Fruit fly (Drosophila melanogaster): ENCODE data around the gene Pink1.

Pink1 gene

dm6 chrX:6696467-6696866, 12.9 kb downstream of the Pink1 start:
- TF ChIP-seq kay (GFP tag; ENCODE audit: borderline replicate concordance) (no peak), Hr96 (GFP tag; optimal IDR thresholded peaks at IDR 0.05) (no peak), Clk (GFP tag; optimal IDR thresholded peaks at IDR 0.05) (peak; percentile 27), CG33017 (tag; optimal IDR thresholded peaks at IDR 0.05) (peak; percentile 60), Mnt (GFP tag; optimal IDR thresholded peaks at IDR 0.05) (peak; percentile 44), pad (GFP tag; optimal IDR thresholded peaks at IDR 0.05) (no peak), Crg-1 (GFP tag; optimal IDR thresholded peaks at IDR 0.05) (peak; percentile 38), ovo (GFP tag; optimal IDR thresholded peaks at IDR 0.05) (peak; percentile 14), cnc (optimal IDR thresholded peaks at IDR 0.05) (no peak), toe (GFP tag; optimal IDR thresholded peaks at IDR 0.05) (peak; percentile 60), CG1620 (GFP tag; optimal IDR thresholded peaks at IDR 0.05) (no peak), CG7101 (tag; optimal IDR thresholded peaks at IDR 0.05) (peak; percentile 70), tj (GFP tag; optimal IDR thresholded peaks at IDR 0.05) (peak; percentile 40), cic (GFP tag; optimal IDR thresholded peaks at IDR 0.05) (no peak), bab1 (GFP tag; optimal IDR thresholded peaks at IDR 0.05) (peak; percentile 20), CG7045 (GFP tag; optimal IDR thresholded peaks at IDR 0.05) (peak; percentile 57), CG11617 (GFP tag; optimal IDR thresholded peaks at IDR 0.05) (peak; percentile 63), CG5204 (GFP tag; optimal IDR thresholded peaks at IDR 0.05) (peak; percentile 70), CG14711 (tag; optimal IDR thresholded peaks at IDR 0.05) (peak; percentile 45), CG12768 (GFP tag; optimal IDR thresholded peaks at IDR 0.05) (peak; percentile 68)

dm6 chrX:6698248-6698812, 14.7 kb downstream of the Pink1 start, which contains the start of gene CG14440:
TSS of gene CG14440 (minus strand) at chrX:6698567.
- no peak for TF ChIP-seq kay (GFP tag; ENCODE audit: borderline replicate concordance)
- TF ChIP-seq CG7045 (GFP tag; optimal IDR thresholded peaks at IDR 0.05): no peak
- peak; percentile 1 for TF ChIP-seq CG7101 (tag; optimal IDR thresholded peaks at IDR 0.05)
- peak; percentile 57 for TF ChIP-seq tj (GFP tag; optimal IDR thresholded peaks at IDR 0.05)
- no peak for TF ChIP-seq ovo (GFP tag; optimal IDR thresholded peaks at IDR 0.05)
- TF ChIP-seq CG33017 (tag; optimal IDR thresholded peaks at IDR 0.05): no peak
- no peak for TF ChIP-seq CG12768 (GFP tag; optimal IDR thresholded peaks at IDR 0.05)
- peak; percentile 47 for TF ChIP-seq Mnt (GFP tag; optimal IDR thresholded peaks at IDR 0.05)
- TF ChIP-seq CG11617 (GFP tag; optimal IDR thresholded peaks at IDR 0.05): peak; percentile 28
- TF ChIP-seq cic (GFP tag; optimal IDR thresholded peaks at IDR 0.05): peak; percentile 25
- peak; percentile 28 for TF ChIP-seq Crg-1 (GFP tag; optimal IDR thresholded peaks at IDR 0.05)
- TF ChIP-seq bab1 (GFP tag; optimal IDR thresholded peaks at IDR 0.05): peak; percentile 35
- TF ChIP-seq pad (GFP tag; optimal IDR thresholded peaks at IDR 0.05): peak; percentile 53
- no peak for TF ChIP-seq cnc (optimal IDR thresholded peaks at IDR 0.05)
- TF ChIP-seq CG5204 (GFP tag; optimal IDR thresholded peaks at IDR 0.05): no peak

dm6 chrX:6699255-6699885, 15.8 kb downstream of the Pink1 start, which contains the start of gene CG14441:
TSS of gene CG14441 (plus strand) at chrX:6699508.
- peak; percentile 47 for TF ChIP-seq CG5204 (GFP tag; optimal IDR thresholded peaks at IDR 0.05)
- peak; percentile 84 for TF ChIP-seq bab1 (GFP tag; optimal IDR thresholded peaks at IDR 0.05)
- TF ChIP-seq ovo (GFP tag; optimal IDR thresholded peaks at IDR 0.05): peak; percentile 57
- peak; percentile 50 for TF ChIP-seq pad (GFP tag; optimal IDR thresholded peaks at IDR 0.05)
- TF ChIP-seq Hr96 (GFP tag; optimal IDR thresholded peaks at IDR 0.05): peak; percentile 84
- TF ChIP-seq Clk (GFP tag; optimal IDR thresholded peaks at IDR 0.05): no peak
- TF ChIP-seq Crg-1 (GFP tag; optimal IDR thresholded peaks at IDR 0.05): peak; percentile 64
- peak; percentile 48 for TF ChIP-seq CG12768 (GFP tag; optimal IDR thresholded peaks at IDR 0.05)
- TF ChIP-seq CG14711 (tag; optimal IDR thresholded peaks at IDR 0.05): peak; percentile 70
- TF ChIP-seq cic (GFP tag; optimal IDR thresholded peaks at IDR 0.05): peak; percentile 98
- TF ChIP-seq tj (GFP tag; optimal IDR thresholded peaks at IDR 0.05): peak; percentile 67
- TF ChIP-seq CG11617 (GFP tag; optimal IDR thresholded peaks at IDR 0.05): peak; percentile 76
- TF ChIP-seq CG1620 (GFP tag; optimal IDR thresholded peaks at IDR 0.05): peak; percentile 60
- TF ChIP-seq CG7101 (tag; optimal IDR thresholded peaks at IDR 0.05): peak; percentile 78
- no peak for TF ChIP-seq cnc (optimal IDR thresholded peaks at IDR 0.05)
- no peak for TF ChIP-seq kay (GFP tag; ENCODE audit: borderline replicate concordance)
- TF ChIP-seq CG7045 (GFP tag; optimal IDR thresholded peaks at IDR 0.05): peak; percentile 29
- TF ChIP-seq toe (GFP tag; optimal IDR thresholded peaks at IDR 0.05): peak; percentile 35
- TF ChIP-seq CG33017 (tag; optimal IDR thresholded peaks at IDR 0.05): peak; percentile 54
- TF ChIP-seq Mnt (GFP tag; optimal IDR thresholded peaks at IDR 0.05): peak; percentile 92

- TF ChIP-seq Mnt (GFP tag; optimal IDR thresholded peaks at IDR 0.05) (peak; percentile 25), CG12768 (GFP tag; optimal IDR thresholded peaks at IDR 0.05) (peak; percentile 41), cic (GFP tag; optimal IDR thresholded peaks at IDR 0.05) (peak; percentile 77), CG5204 (GFP tag; optimal IDR thresholded peaks at IDR 0.05) (no peak), kay (GFP tag; ENCODE audit: borderline replicate concordance) (peak; percentile 87), CG33017 (tag; optimal IDR thresholded peaks at IDR 0.05) (no peak)
Measured at dm6 chrX:6700263-6700989, 16.8 kb downstream of the Pink1 start.

- TF ChIP-seq kay (GFP tag; ENCODE audit: borderline replicate concordance) (no peak), Mnt (GFP tag; optimal IDR thresholded peaks at IDR 0.05) (no peak), CG7045 (GFP tag; optimal IDR thresholded peaks at IDR 0.05) (no peak), bab1 (GFP tag; optimal IDR thresholded peaks at IDR 0.05) (no peak), ovo (GFP tag; optimal IDR thresholded peaks at IDR 0.05) (no peak), cic (GFP tag; optimal IDR thresholded peaks at IDR 0.05) (no peak), CG12768 (GFP tag; optimal IDR thresholded peaks at IDR 0.05) (no peak), pad (GFP tag; optimal IDR thresholded peaks at IDR 0.05) (no peak), CG5204 (GFP tag; optimal IDR thresholded peaks at IDR 0.05) (no peak), toe (GFP tag; optimal IDR thresholded peaks at IDR 0.05) (no peak), tj (GFP tag; optimal IDR thresholded peaks at IDR 0.05) (no peak), CG7101 (tag; optimal IDR thresholded peaks at IDR 0.05) (no peak), cnc (optimal IDR thresholded peaks at IDR 0.05) (no peak), CG11617 (GFP tag; optimal IDR thresholded peaks at IDR 0.05) (no peak), Clk (GFP tag; optimal IDR thresholded peaks at IDR 0.05) (no peak), CG33017 (tag; optimal IDR thresholded peaks at IDR 0.05) (no peak)
Measured at dm6 chrX:6700990-6701530, 17.5 kb downstream of the Pink1 start.
